Fruit fly (Drosophila melanogaster) whole organism, pupa: ENCODE data around the gene CG6878.

ENCODE experiments used
- CG10348 ChIP-seq: fragments of 200-800 bp; sonication (Bioruptor generic); IDR thresholded peaks from 2 replicates; pipeline ENCODE4 v1.3.6; 2022; ENCODE audit warnings: missing biosample characterization, missing genetic modification characterization
- CG12605 ChIP-seq: fragments of 200-800 bp; sonication (Bioruptor generic); IDR thresholded peaks from 2 replicates; pipeline ENCODE4 v1.3.6; 2022; ENCODE audit warnings: missing biosample characterization, missing genetic modification characterization
- CG14655 ChIP-seq: fragments of 200-800 bp; sonication (Bioruptor generic); optimal IDR thresholded peaks from 3 replicates; lab custom pipeline; 2017; ENCODE audit warnings: mild to moderate bottlenecking, missing biosample characterization, missing genetic modification reagents, missing genetic modification characterization
- CG15710 ChIP-seq: fragments of 200-800 bp; sonication (Bioruptor generic); optimal IDR thresholded peaks from 2 replicates; lab custom pipeline; 2018; ENCODE audit warnings: missing biosample characterization, mild to moderate bottlenecking, missing genetic modification characterization, moderate library complexity
- CG17806 ChIP-seq: fragments of 200-800 bp; sonication (Bioruptor generic); optimal IDR thresholded peaks from 2 replicates; lab custom pipeline; 2018; ENCODE audit warnings: missing biosample characterization, mild to moderate bottlenecking, missing genetic modification characterization, moderate library complexity
- CG32121 ChIP-seq: fragments of 200-800 bp; sonication (Bioruptor generic); IDR thresholded peaks from 2 replicates; pipeline ENCODE4 v1.3.6; 2022; ENCODE audit warnings: missing biosample characterization, missing genetic modification characterization
- CG4496 ChIP-seq: fragments of 200-800 bp; sonication (Bioruptor generic); IDR thresholded peaks from 3 replicates; pipeline ENCODE4 v1.3.6; 2022; ENCODE audit warnings: missing biosample characterization, missing genetic modification characterization
- CG8159 ChIP-seq: fragments of 200-800 bp; sonication (Bioruptor generic); optimal IDR thresholded peaks from 3 replicates; lab custom pipeline; 2018; ENCODE audit warnings: missing biosample characterization, mild to moderate bottlenecking, missing genetic modification characterization, moderate library complexity
- D1 ChIP-seq: fragments of 200-800 bp; sonication (Bioruptor generic); optimal IDR thresholded peaks from 2 replicates; lab custom pipeline; 2018; ENCODE audit warnings: missing biosample characterization, mild to moderate bottlenecking, missing genetic modification characterization, moderate library complexity
- Ets98B ChIP-seq: fragments of 200-800 bp; sonication (Bioruptor generic); IDR thresholded peaks from 2 replicates; pipeline ENCODE4 v1.3.6; 2022; ENCODE audit warnings: missing biosample characterization, missing genetic modification characterization
- Snoo ChIP-seq: fragments of 200-800 bp; sonication (Bioruptor generic); optimal IDR thresholded peaks from 3 replicates; lab custom pipeline; 2017; ENCODE audit warnings: missing biosample characterization, mild to moderate bottlenecking, missing genetic modification characterization, inconsistent platforms
- fd96Ca ChIP-seq: fragments of 200-800 bp; sonication (Bioruptor generic); IDR thresholded peaks from 3 replicates; pipeline ENCODE4 v1.3.6; 2022; ENCODE audit warnings: missing biosample characterization, missing genetic modification characterization
- gl ChIP-seq: fragments of 200-800 bp; sonication (Bioruptor generic); optimal IDR thresholded peaks from 2 replicates; lab custom pipeline; 2018; ENCODE audit warnings: missing biosample characterization, mild to moderate bottlenecking, missing genetic modification characterization
- rn ChIP-seq: fragments of 200-800 bp; sonication (Bioruptor generic); IDR thresholded peaks from 2 replicates; pipeline ENCODE4 v1.3.6; 2022; ENCODE audit warnings: missing biosample characterization, missing genetic modification characterization

DNA sequence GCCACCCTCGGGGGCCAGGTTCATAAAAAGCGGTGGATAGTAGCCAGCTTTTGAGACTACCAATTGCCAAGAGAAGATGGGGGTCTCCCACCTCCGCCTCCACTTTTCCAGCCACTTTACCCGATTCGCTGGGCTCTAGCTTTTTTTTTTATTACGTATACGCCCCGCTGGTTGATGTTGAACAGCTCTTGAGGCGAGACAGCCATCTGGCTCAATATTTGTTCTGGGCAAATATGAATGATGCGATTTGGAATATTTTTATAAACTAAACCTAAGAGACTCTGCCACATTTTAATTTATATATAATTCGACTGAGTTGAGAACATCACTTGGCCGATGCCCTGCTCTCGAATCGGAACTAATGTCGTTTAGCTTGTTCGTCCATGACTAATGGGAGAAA is 11.6 kb upstream of the CG6878 start:
- no peak for TF ChIP-seq rn
- TF ChIP-seq CG15710 (tag; lab: Kevin White, UChicago) = no peak
- TF ChIP-seq CG32121 (GFP tag; lab: Robert Waterston, UW) = no peak
- TF ChIP-seq CG12605 (GFP tag; lab: Robert Waterston, UW) = no peak
- no peak for TF ChIP-seq CG8159 (tag; lab: Kevin White, UChicago)
- TF ChIP-seq CG10348 = no peak
- TF ChIP-seq CG4496 = no peak
- no peak for TF ChIP-seq CG17806
- no peak for TF ChIP-seq D1 (tag; lab: Kevin White, UChicago)
- TF ChIP-seq Ets98B = no peak
- TF ChIP-seq CG14655 = no peak
- TF ChIP-seq fd96Ca (GFP tag; lab: Robert Waterston, UW) = no peak
- TF ChIP-seq gl (tag; lab: Kevin White, UChicago) = no peak
- TF ChIP-seq Snoo (tag; lab: Kevin White, UChicago) = no peak
